Worm (Caenorhabditis elegans) whole organism, L2 larva: Measurements from ENCODE around the gene haly-1.

Source experiments
- Y55F3AM.14 ChIP-seq: fragments of 200-800 bp; sonication (Bioruptor generic); optimal IDR thresholded peaks from 2 replicates; lab custom pipeline; 2018; ENCODE audit warnings: mild to moderate bottlenecking, missing genetic modification characterization, missing compliant biosample characterization
- ama-1 ChIP-seq: fragments of 150-350 bp; optimal IDR thresholded peaks from 2 replicates; lab custom pipeline; 2018; ENCODE audit warnings: inconsistent platforms
- egl-27 ChIP-seq: sonication (generic microtip); optimal IDR thresholded peaks from 3 replicates; lab custom pipeline; 2017; ENCODE audit warnings: missing biosample characterization, missing genetic modification reagents, missing genetic modification characterization
- elt-3 ChIP-seq: sonication (generic microtip); optimal IDR thresholded peaks from 2 replicates; lab custom pipeline; 2017; ENCODE audit warnings: missing biosample characterization, missing genetic modification characterization
- lsy-2 ChIP-seq, 2 experiments: fragments of 150-350 bp in 1 of 2; sonication (generic microtip) in 1 of 2; optimal IDR thresholded peaks; 2 replicates each; lab custom pipeline; 2014 to 2017; ENCODE audit warnings: missing biosample characterization in 2 of 2, missing genetic modification characterization in 2 of 2
- mbf-1 ChIP-seq: sonication (generic microtip); optimal IDR thresholded peaks from 2 replicates; lab custom pipeline; 2017; ENCODE audit warnings: missing biosample characterization, missing genetic modification characterization
- mdl-1 ChIP-seq, 2 experiments: fragments of 150-350 bp in 1 of 2; sonication (generic microtip) in 1 of 2; optimal IDR thresholded peaks; 2 replicates each; lab custom pipeline; 2017; ENCODE audit warnings: missing biosample characterization in 2 of 2, missing genetic modification characterization in 2 of 2
- nhr-237 ChIP-seq: fragments of 150-350 bp; optimal IDR thresholded peaks from 2 replicates; lab custom pipeline; 2014; ENCODE audit warnings: missing biosample characterization, missing genetic modification characterization
- nhr-6 ChIP-seq: fragments of 150-350 bp; optimal IDR thresholded peaks from 2 replicates; lab custom pipeline; 2014; ENCODE audit warnings: missing biosample characterization, missing genetic modification characterization
- snpc-4 ChIP-seq: fragments of 150-350 bp; optimal IDR thresholded peaks from 2 replicates; lab custom pipeline; 2014; ENCODE audit warnings: missing biosample characterization, missing genetic modification characterization
- unc-62 ChIP-seq: fragments of 150-350 bp; optimal IDR thresholded peaks from 2 replicates; lab custom pipeline; 2014; ENCODE audit warnings: missing biosample characterization, missing genetic modification reagents, missing genetic modification characterization

- TF ChIP-seq ama-1 (lab: Kevin White, UChicago) (no peak), nhr-6 (no peak), mdl-1 (tag; optimal IDR thresholded peaks at IDR 0.05; lab: Kevin White, UChicago) (no peak), snpc-4 (tag; lab: Kevin White, UChicago) (no peak), Y55F3AM.14 (no peak), elt-3 (tag; lab: Kevin White, UChicago) (no peak), lsy-2 (tag; optimal IDR thresholded peaks at IDR 0.05; lab: Kevin White, UChicago) (no peak), mbf-1 (tag; lab: Kevin White, UChicago) (no peak), unc-62 (GFP tag; lab: Kevin White, UChicago) (no peak), egl-27 (tag; lab: Kevin White, UChicago) (no peak), nhr-237 (tag; lab: Kevin White, UChicago) (no peak)
Observed at ce11 chrX:10913981-10914380, 17.6 kb upstream of the haly-1 start, which contains the start of gene F47B10.9.
